Worm (Caenorhabditis elegans): Measurements from ENCODE around the gene ets-6.

- TF ChIP-seq B0310.2 (tag; optimal IDR thresholded peaks at IDR 0.05) (no peak), ama-1 (optimal IDR thresholded peaks at IDR 0.05) (no peak), ets-7 (tag; optimal IDR thresholded peaks at IDR 0.05) (no peak), hnd-1 (tag; optimal IDR thresholded peaks at IDR 0.05) (no peak), flt-1 (GFP tag; IDR thresholded peaks at IDR 0.05) (no peak), F13C5.2 (tag; optimal IDR thresholded peaks at IDR 0.05) (no peak)
Measured at ce11 chrV:7575563-7575962, 4.8 kb downstream of the ets-6 start, which contains the start of the genes snu-66 and ints-9.
